Worm (Caenorhabditis elegans) whole organism, L3 larva: ENCODE measurements around the gene F57H12.5.

Source experiments
- R02D3.7 ChIP-seq: fragments of 150-350 bp; optimal IDR thresholded peaks from 2 replicates; lab custom pipeline; 2014; ENCODE audit warnings: missing biosample characterization, missing genetic modification characterization
- ZK546.5 ChIP-seq: sonication (generic microtip); optimal IDR thresholded peaks from 2 replicates; lab custom pipeline; 2017; ENCODE audit warnings: missing biosample characterization, missing genetic modification characterization
- ama-1 ChIP-seq: fragments of 150-350 bp; optimal IDR thresholded peaks from 2 replicates; lab custom pipeline; 2018
- ceh-16 ChIP-seq: sonication (generic microtip); optimal IDR thresholded peaks from 2 replicates; lab custom pipeline; 2017; ENCODE audit warnings: missing biosample characterization, missing genetic modification characterization
- ceh-82 ChIP-seq: fragments of 150-350 bp; optimal IDR thresholded peaks from 2 replicates; lab custom pipeline; 2014; ENCODE audit warnings: missing biosample characterization, missing genetic modification characterization
- ceh-9 ChIP-seq: sonication (generic microtip); optimal IDR thresholded peaks from 2 replicates; lab custom pipeline; 2018; ENCODE audit warnings: missing biosample characterization, missing genetic modification characterization
- daf-12 ChIP-seq: fragments of 150-350 bp; optimal IDR thresholded peaks from 2 replicates; lab custom pipeline; 2014; ENCODE audit warnings: missing biosample characterization, missing genetic modification reagents, missing genetic modification characterization
- egl-5 ChIP-seq: fragments of 150-350 bp; optimal IDR thresholded peaks from 2 replicates; lab custom pipeline; 2017; ENCODE audit warnings: missing biosample characterization, missing genetic modification reagents, missing genetic modification characterization, inconsistent platforms
- elt-1 ChIP-seq: fragments of 150-350 bp; optimal IDR thresholded peaks from 2 replicates; lab custom pipeline; 2014; ENCODE audit warnings: missing biosample characterization, missing genetic modification characterization
- elt-2 ChIP-seq: sonication (generic microtip); optimal IDR thresholded peaks from 2 replicates; lab custom pipeline; 2016; ENCODE audit warnings: missing genetic modification reagents, mild to moderate bottlenecking, missing genetic modification characterization, missing compliant biosample characterization
- elt-3 ChIP-seq, 3 experiments: fragments of 150-350 bp in 1 of 3; sonication (generic microtip) in 2 of 3; optimal IDR thresholded peaks; 2 replicates in 2 of 3; 4 replicates in 1 of 3; lab custom pipeline; 2014 to 2017; ENCODE audit warnings: missing biosample characterization in 3 of 3, missing genetic modification characterization in 3 of 3
- eor-1 ChIP-seq, 2 experiments: fragments of 150-350 bp; optimal IDR thresholded peaks; 2 replicates each; lab custom pipeline; 2014 to 2018; ENCODE audit warnings: missing biosample characterization in 2 of 2, missing genetic modification characterization in 2 of 2
- fkh-10 ChIP-seq: sonication (generic microtip); optimal IDR thresholded peaks from 2 replicates; lab custom pipeline; 2017; ENCODE audit warnings: missing biosample characterization, missing genetic modification reagents, missing genetic modification characterization
- fkh-2 ChIP-seq: fragments of 150-350 bp; optimal IDR thresholded peaks from 2 replicates; lab custom pipeline; 2014; ENCODE audit warnings: missing biosample characterization, missing genetic modification reagents, missing genetic modification characterization
- fos-1 ChIP-seq: fragments of 150-350 bp; optimal IDR thresholded peaks from 2 replicates; lab custom pipeline; 2014; ENCODE audit warnings: missing biosample characterization, missing genetic modification characterization
- hmg-11 ChIP-seq: sonication (generic microtip); optimal IDR thresholded peaks from 2 replicates; lab custom pipeline; 2016; ENCODE audit warnings: missing genetic modification characterization, missing compliant biosample characterization
- jun-1 ChIP-seq: fragments of 150-350 bp; optimal IDR thresholded peaks from 2 replicates; lab custom pipeline; 2014; ENCODE audit warnings: missing biosample characterization, missing genetic modification reagents, missing genetic modification characterization
- lin-39 ChIP-seq: fragments of 150-350 bp; optimal IDR thresholded peaks from 2 replicates; lab custom pipeline; 2018; ENCODE audit warnings: missing biosample characterization, missing genetic modification reagents, missing genetic modification characterization
- lsy-12 ChIP-seq: sonication (generic microtip); optimal IDR thresholded peaks from 2 replicates; lab custom pipeline; 2016; ENCODE audit warnings: mild to moderate bottlenecking, missing genetic modification characterization, missing compliant biosample characterization
- mdl-1 ChIP-seq: fragments of 150-350 bp; optimal IDR thresholded peaks from 2 replicates; lab custom pipeline; 2014; ENCODE audit warnings: missing biosample characterization, missing genetic modification characterization
- nhr-11 ChIP-seq: fragments of 150-350 bp; optimal IDR thresholded peaks from 2 replicates; lab custom pipeline; 2014; ENCODE audit warnings: missing biosample characterization, missing genetic modification characterization
- nhr-12 ChIP-seq: fragments of 150-350 bp; optimal IDR thresholded peaks from 2 replicates; lab custom pipeline; 2014; ENCODE audit warnings: missing biosample characterization, missing genetic modification characterization
- nhr-23 ChIP-seq: fragments of 150-350 bp; optimal IDR thresholded peaks from 2 replicates; lab custom pipeline; 2014; ENCODE audit warnings: missing biosample characterization, missing genetic modification reagents, missing genetic modification characterization
- nhr-237 ChIP-seq: fragments of 150-350 bp; optimal IDR thresholded peaks from 2 replicates; lab custom pipeline; 2014; ENCODE audit warnings: missing biosample characterization, missing genetic modification characterization
- nhr-25 ChIP-seq: sonication (generic microtip); optimal IDR thresholded peaks from 2 replicates; lab custom pipeline; 2017; ENCODE audit warnings: missing biosample characterization, missing genetic modification characterization
- nhr-28 ChIP-seq: fragments of 150-350 bp; optimal IDR thresholded peaks from 2 replicates; lab custom pipeline; 2014; ENCODE audit warnings: missing biosample characterization, missing genetic modification characterization
- nhr-43 ChIP-seq: sonication (generic microtip); optimal IDR thresholded peaks from 2 replicates; lab custom pipeline; 2016; ENCODE audit warnings: mild to moderate bottlenecking, missing genetic modification characterization, missing compliant biosample characterization; ENCODE audit not compliant: poor library complexity, severe bottlenecking
- nhr-76 ChIP-seq: fragments of 150-350 bp; sonication (generic microtip); optimal IDR thresholded peaks from 5 replicates; lab custom pipeline; 2014; ENCODE audit warnings: missing biosample characterization, missing genetic modification characterization
- nhr-77 ChIP-seq: fragments of 150-350 bp; optimal IDR thresholded peaks from 2 replicates; lab custom pipeline; 2014; ENCODE audit warnings: missing biosample characterization, missing genetic modification characterization
- pha-4 ChIP-seq: fragments of 150-350 bp; optimal IDR thresholded peaks from 2 replicates; lab custom pipeline; 2014; ENCODE audit warnings: missing biosample characterization, missing genetic modification reagents, missing genetic modification characterization
- pqm-1 ChIP-seq: fragments of 150-350 bp; optimal IDR thresholded peaks from 2 replicates; lab custom pipeline; 2017; ENCODE audit warnings: missing biosample characterization, missing genetic modification characterization, inconsistent platforms
- sea-2 ChIP-seq: fragments of 150-350 bp; sonication (generic microtip); optimal IDR thresholded peaks from 4 replicates; lab custom pipeline; 2014; ENCODE audit warnings: missing biosample characterization, missing genetic modification reagents, missing genetic modification characterization
- skn-1 ChIP-seq: fragments of 150-350 bp; optimal IDR thresholded peaks from 2 replicates; lab custom pipeline; 2014; ENCODE audit warnings: missing biosample characterization, missing genetic modification characterization
- snpc-4 ChIP-seq: fragments of 150-350 bp; optimal IDR thresholded peaks from 2 replicates; lab custom pipeline; 2014; ENCODE audit warnings: missing biosample characterization, missing genetic modification characterization
- ztf-11 ChIP-seq: fragments of 150-350 bp; optimal IDR thresholded peaks from 2 replicates; lab custom pipeline; 2014; ENCODE audit warnings: missing biosample characterization, missing genetic modification characterization

F57H12.5 gene

ce11 chrIV:7956643-7957317, 10.3 kb upstream of the F57H12.5 start, which contains the start of gene csr-1:
Gene csr-1, plus strand, starts transcription at chrIV:7957267.
- TF ChIP-seq elt-2 = peak; percentile 22
- no peak for TF ChIP-seq R02D3.7 (tag; lab: Kevin White, UChicago)
- TF ChIP-seq, all 47 proteins: peak for 1

- no peak for TF ChIP-seq eor-1 (tag; optimal IDR thresholded peaks at IDR 0.05; lab: Kevin White, UChicago)
- TF ChIP-seq nhr-28 (tag; lab: Kevin White, UChicago) = no peak
- TF ChIP-seq ceh-16 (tag; lab: Kevin White, UChicago) = no peak
- TF ChIP-seq lsy-12 = no peak
- no peak for TF ChIP-seq nhr-12 (tag; lab: Kevin White, UChicago)
- TF ChIP-seq ama-1 = no peak
- TF ChIP-seq snpc-4 (tag; lab: Kevin White, UChicago) = no peak
- TF ChIP-seq nhr-237 (tag; lab: Kevin White, UChicago) = no peak
- TF ChIP-seq jun-1 (tag; lab: Kevin White, UChicago) = no peak
- TF ChIP-seq nhr-43 (tag; lab: Kevin White, UChicago) = no peak
- no peak for TF ChIP-seq elt-1 (tag; lab: Kevin White, UChicago)
- no peak for TF ChIP-seq ztf-11 (tag; lab: Kevin White, UChicago)
- no peak for TF ChIP-seq daf-12 (tag; lab: Kevin White, UChicago)
- TF ChIP-seq elt-2 = no peak
- TF ChIP-seq mdl-1 (tag; lab: Kevin White, UChicago) = no peak
- no peak for TF ChIP-seq ceh-9 (tag; lab: Kevin White, UChicago)
- no peak for TF ChIP-seq fos-1
- TF ChIP-seq hmg-11 = no peak
- no peak for TF ChIP-seq R02D3.7 (tag; lab: Kevin White, UChicago)
These were observed 9.6 kb upstream of the F57H12.5 start, which contains the start of gene frpr-10 for ce11 chrIV:7957504-7957903. Gene frpr-10, plus strand, starts transcription at chrIV:7957804.

- TF ChIP-seq fkh-2 (tag; lab: Kevin White, UChicago) (no peak), lin-39 (tag; lab: Kevin White, UChicago) (no peak)
These were observed 9.0 kb upstream of the F57H12.5 start for ce11 chrIV:7958092-7958491.

- no peak for TF ChIP-seq elt-3 (tag; optimal IDR thresholded peaks at IDR 0.05; lab: Kevin White, UChicago)
- TF ChIP-seq skn-1 (tag; lab: Kevin White, UChicago) = no peak
- TF ChIP-seq nhr-237 (tag; lab: Kevin White, UChicago) = no peak
- no peak for TF ChIP-seq elt-1 (tag; lab: Kevin White, UChicago)
- no peak for TF ChIP-seq ceh-82 (tag; lab: Kevin White, UChicago)
- no peak for TF ChIP-seq jun-1 (tag; lab: Kevin White, UChicago)
- no peak for TF ChIP-seq egl-5 (tag; lab: Kevin White, UChicago)
- no peak for TF ChIP-seq nhr-11
- TF ChIP-seq nhr-77 (tag; lab: Kevin White, UChicago) = no peak
- TF ChIP-seq fkh-10 (GFP tag; lab: Kevin White, UChicago) = no peak
- no peak for TF ChIP-seq daf-12 (tag; lab: Kevin White, UChicago)
- TF ChIP-seq mdl-1 (tag; lab: Kevin White, UChicago) = no peak
- TF ChIP-seq nhr-25 (tag; lab: Kevin White, UChicago) = no peak
- no peak for TF ChIP-seq eor-1 (tag; optimal IDR thresholded peaks at IDR 0.05; lab: Kevin White, UChicago)
- TF ChIP-seq snpc-4 (tag; lab: Kevin White, UChicago) = no peak
- TF ChIP-seq nhr-76 (tag; lab: Kevin White, UChicago) = no peak
- TF ChIP-seq sea-2 (GFP tag; lab: Kevin White, UChicago) = no peak
- no peak for TF ChIP-seq pha-4 (tag; lab: Kevin White, UChicago)
These were observed 5.2 kb upstream of the F57H12.5 start for ce11 chrIV:7961889-7962342.

- TF ChIP-seq skn-1 (tag; lab: Kevin White, UChicago) (no peak), fkh-2 (tag; lab: Kevin White, UChicago) (no peak), ama-1 (no peak), nhr-11 (no peak), lsy-12 (no peak), pqm-1 (tag; lab: Kevin White, UChicago) (no peak), ZK546.5 (no peak), nhr-25 (tag; lab: Kevin White, UChicago) (no peak), ztf-11 (tag; lab: Kevin White, UChicago) (no peak), nhr-23 (no peak), eor-1 (tag; optimal IDR thresholded peaks at IDR 0.05; lab: Kevin White, UChicago) (no peak)
These were observed 9.1 kb downstream of the F57H12.5 start, which contains the start of gene F57H12.6 for ce11 chrIV:7976210-7976609. Gene F57H12.6, minus strand, starts transcription at chrIV:7976310.
